Worm (Caenorhabditis elegans): ENCODE results near the gene dct-14.

The dct-14 gene

DNA sequence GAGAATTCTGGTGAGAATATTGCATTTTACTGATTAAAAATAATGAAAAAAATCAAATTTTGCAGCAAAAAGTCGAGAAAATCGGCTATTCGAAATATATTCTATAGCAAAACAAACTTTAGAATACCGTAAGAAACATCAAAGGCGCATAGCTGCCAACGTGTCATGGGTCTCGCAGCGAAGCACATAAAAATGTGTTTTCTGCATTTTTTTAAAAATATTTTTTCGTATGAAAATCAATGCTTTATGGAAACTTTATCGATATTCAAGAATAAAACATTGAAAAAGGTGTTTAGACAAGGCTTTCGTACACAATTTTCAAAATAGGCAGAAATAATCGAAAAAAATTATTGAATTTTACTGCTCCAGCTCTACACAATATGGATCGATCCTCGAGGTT is 23.8 kb downstream of the dct-14 start (continued):
- TF ChIP-seq mcd-1 (GFP tag; IDR thresholded peaks at IDR 0.05): no peak

DNA sequence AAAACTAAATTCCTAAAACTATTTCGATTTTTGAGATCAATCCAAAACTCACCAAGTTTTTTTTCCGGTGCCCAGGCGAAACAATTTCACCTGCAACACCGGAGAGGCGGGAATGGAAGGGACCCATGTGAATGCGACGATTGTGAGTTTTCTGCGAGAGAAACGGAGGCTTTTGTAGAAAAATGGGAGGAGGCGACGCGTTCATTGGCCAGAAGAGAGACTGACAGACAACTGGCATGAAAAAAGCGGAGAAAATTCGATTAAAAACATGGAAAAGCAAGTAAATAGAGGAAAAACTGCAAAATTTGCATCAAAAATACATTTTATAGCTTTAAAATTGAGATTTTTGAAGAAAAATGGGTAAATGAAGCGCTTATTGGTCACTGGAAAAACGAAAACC is 24.5 kb downstream of the dct-14 start, which contains the start of gene B0250.7:
B0250.7 (minus strand) TSS at position 232 of the 400 bp plus-strand sequence.
- no peak for TF ChIP-seq Y67H2A.10 (GFP tag; conservative IDR thresholded peaks at IDR 0.05)
- no peak for TF ChIP-seq nhr-80 (tag; optimal IDR thresholded peaks at IDR 0.05)
- no peak for TF ChIP-seq mes-4 (tag; optimal IDR thresholded peaks at IDR 0.05)
- no peak for TF ChIP-seq ceh-91 (GFP tag; IDR thresholded peaks at IDR 0.05)
- TF ChIP-seq egrh-3 (GFP tag; IDR thresholded peaks at IDR 0.05): no peak
- TF ChIP-seq B0336.3 (GFP tag; IDR thresholded peaks at IDR 0.05): no peak
- no peak for TF ChIP-seq F23B12.7 (tag; optimal IDR thresholded peaks at IDR 0.05; ENCODE audit: insufficient read depth)
- no peak for TF ChIP-seq B0035.1 (tag; optimal IDR thresholded peaks at IDR 0.05)
- no peak for TF ChIP-seq unc-62 (GFP tag; optimal IDR thresholded peaks at IDR 0.05)
- TF ChIP-seq ztf-6 (GFP tag; IDR thresholded peaks at IDR 0.05): no peak
- TF ChIP-seq aptf-2 (GFP tag; conservative IDR thresholded peaks at IDR 0.05): no peak
- no peak for TF ChIP-seq C17E4.6 (GFP tag; IDR thresholded peaks at IDR 0.05)
- no peak for TF ChIP-seq rcor-1 (GFP tag; IDR thresholded peaks at IDR 0.05)
- TF ChIP-seq F39B2.1 (GFP tag; IDR thresholded peaks at IDR 0.05): no peak
- TF ChIP-seq aptf-3 (GFP tag; IDR thresholded peaks at IDR 0.05): no peak
- TF ChIP-seq lin-54 (GFP tag; optimal IDR thresholded peaks at IDR 0.05): no peak
- TF ChIP-seq hlh-12 (tag; optimal IDR thresholded peaks at IDR 0.05): no peak
- no peak for TF ChIP-seq K11D2.4 (GFP tag; IDR thresholded peaks at IDR 0.05)
- TF ChIP-seq B0019.2 (GFP tag; conservative IDR thresholded peaks at IDR 0.05): no peak
- TF ChIP-seq snpc-1.3 (tag; optimal IDR thresholded peaks at IDR 0.05; ENCODE audit: insufficient read depth): no peak

DNA sequence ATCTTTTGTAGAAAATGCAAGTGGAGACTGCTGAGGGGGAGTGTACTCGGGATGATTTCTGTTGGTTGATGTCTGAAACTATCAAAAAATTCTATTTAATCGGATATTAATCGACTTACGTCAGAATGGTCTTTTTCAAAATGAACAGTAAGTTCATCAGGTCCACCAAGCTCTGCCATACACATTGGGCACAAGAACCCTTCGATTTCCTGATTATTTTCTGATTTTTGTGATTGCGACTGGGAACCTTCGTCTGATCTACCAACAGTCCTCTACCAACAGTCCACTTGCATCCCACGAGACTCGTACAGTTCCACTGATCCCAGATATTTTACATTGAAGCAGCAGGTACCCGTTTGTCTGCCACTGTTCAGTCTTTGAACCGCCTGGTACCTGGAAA is 25.3 kb downstream of the dct-14 start:
- TF ChIP-seq lin-54 (GFP tag; optimal IDR thresholded peaks at IDR 0.05): no peak
- TF ChIP-seq bed-2 (GFP tag; IDR thresholded peaks at IDR 0.05): no peak
- no peak for TF ChIP-seq F39B2.1 (GFP tag; IDR thresholded peaks at IDR 0.05)
- no peak for TF ChIP-seq madf-3 (GFP tag; IDR thresholded peaks at IDR 0.05)
- TF ChIP-seq attf-3 (GFP tag; conservative IDR thresholded peaks at IDR 0.05): no peak
- no peak for TF ChIP-seq Y56A3A.18 (GFP tag; IDR thresholded peaks at IDR 0.05)
- no peak for TF ChIP-seq lin-35 (GFP tag; optimal IDR thresholded peaks at IDR 0.05)
- TF ChIP-seq mes-4 (tag; optimal IDR thresholded peaks at IDR 0.05): no peak
- no peak for TF ChIP-seq F33H1.4 (GFP tag; IDR thresholded peaks at IDR 0.05)
- TF ChIP-seq ceh-91 (GFP tag; IDR thresholded peaks at IDR 0.05): no peak
- no peak for TF ChIP-seq snpc-1.1 (tag; optimal IDR thresholded peaks at IDR 0.05; ENCODE audit: insufficient read depth)
- TF ChIP-seq F23B12.7 (tag; optimal IDR thresholded peaks at IDR 0.05; ENCODE audit: insufficient read depth): no peak

DNA sequence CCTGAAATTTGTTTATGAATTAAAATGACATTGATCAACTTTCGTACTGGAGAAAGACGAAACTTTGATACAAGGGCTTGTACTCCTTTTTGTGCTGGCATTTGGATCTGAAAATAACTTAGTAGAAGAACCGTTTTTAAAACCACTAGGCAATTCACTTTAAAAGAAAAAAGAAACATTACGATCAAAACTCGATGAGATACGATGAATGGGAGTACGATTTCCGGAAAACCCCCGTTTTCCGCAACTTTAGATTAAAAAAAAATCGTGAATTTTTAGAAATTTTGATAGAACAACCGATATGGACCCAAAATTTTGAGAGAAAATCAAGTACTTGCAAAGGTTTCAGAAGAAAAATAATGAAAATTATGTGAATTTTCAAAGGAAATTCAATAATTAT is 29.9 kb downstream of the dct-14 start, which contains the start of gene B0250.8:
B0250.8 (minus strand) TSS at position 101 of the 400 bp plus-strand sequence.
- no peak for TF ChIP-seq tbp1 (GFP tag; optimal IDR thresholded peaks at IDR 0.05)
- TF ChIP-seq ekl-4 (GFP tag; IDR thresholded peaks at IDR 0.05): no peak
- TF ChIP-seq mcd-1 (GFP tag; IDR thresholded peaks at IDR 0.05): no peak
- no peak for TF ChIP-seq die-1 (tag; optimal IDR thresholded peaks at IDR 0.05)
- TF ChIP-seq ztf-22 (GFP tag; optimal IDR thresholded peaks at IDR 0.05): no peak
- no peak for TF ChIP-seq ztf-26 (tag; optimal IDR thresholded peaks at IDR 0.05)
- TF ChIP-seq xnd-1 (tag; optimal IDR thresholded peaks at IDR 0.05): no peak
- TF ChIP-seq athp-1 (tag; optimal IDR thresholded peaks at IDR 0.05): no peak
- no peak for TF ChIP-seq him-1 (tag; optimal IDR thresholded peaks at IDR 0.05)
- TF ChIP-seq ZK185.1 (tag; optimal IDR thresholded peaks at IDR 0.05; ENCODE audit: poor library complexity, severe bottlenecking): no peak
- TF ChIP-seq hsf-1 (GFP tag; IDR thresholded peaks at IDR 0.05): no peak
- TF ChIP-seq K11D2.4 (GFP tag; IDR thresholded peaks at IDR 0.05): no peak
- TF ChIP-seq dox-1 (GFP tag; IDR thresholded peaks at IDR 0.05): no peak
- TF ChIP-seq pbrm-1 (GFP tag; IDR thresholded peaks at IDR 0.05): no peak
- TF ChIP-seq aptf-3 (GFP tag; IDR thresholded peaks at IDR 0.05): no peak
- no peak for TF ChIP-seq Y53G8AR.9 (GFP tag; conservative IDR thresholded peaks at IDR 0.05)
- TF ChIP-seq Y56A3A.18 (GFP tag; IDR thresholded peaks at IDR 0.05): no peak
- no peak for TF ChIP-seq bed-2 (GFP tag; IDR thresholded peaks at IDR 0.05)
- TF ChIP-seq tbx-9 (tag; optimal IDR thresholded peaks at IDR 0.05; ENCODE audit: borderline replicate concordance): no peak
